Worm (Caenorhabditis elegans) whole organism, L4 larva: ENCODE results near the gene F42G2.7.

Experiments
- F37D6.2 ChIP-seq: sonication (generic microtip); optimal IDR thresholded peaks from 2 replicates; lab custom pipeline; 2016; ENCODE audit warnings: mild to moderate bottlenecking, missing genetic modification characterization, missing compliant biosample characterization
- dmd-8 ChIP-seq: fragments of 200-800 bp; sonication (Bioruptor generic); IDR thresholded peaks from 2 replicates; pipeline ENCODE4 v1.3.6; 2022; ENCODE audit warnings: missing genetic modification characterization, missing compliant biosample characterization
- mep-1 ChIP-seq: fragments of 150-350 bp; sonication (generic microtip); optimal IDR thresholded peaks from 3 replicates; lab custom pipeline; 2014; ENCODE audit warnings: missing biosample characterization, missing genetic modification characterization
- nhr-28 ChIP-seq: fragments of 150-350 bp; optimal IDR thresholded peaks from 2 replicates; lab custom pipeline; 2014; ENCODE audit warnings: missing biosample characterization, missing genetic modification characterization

DNA sequence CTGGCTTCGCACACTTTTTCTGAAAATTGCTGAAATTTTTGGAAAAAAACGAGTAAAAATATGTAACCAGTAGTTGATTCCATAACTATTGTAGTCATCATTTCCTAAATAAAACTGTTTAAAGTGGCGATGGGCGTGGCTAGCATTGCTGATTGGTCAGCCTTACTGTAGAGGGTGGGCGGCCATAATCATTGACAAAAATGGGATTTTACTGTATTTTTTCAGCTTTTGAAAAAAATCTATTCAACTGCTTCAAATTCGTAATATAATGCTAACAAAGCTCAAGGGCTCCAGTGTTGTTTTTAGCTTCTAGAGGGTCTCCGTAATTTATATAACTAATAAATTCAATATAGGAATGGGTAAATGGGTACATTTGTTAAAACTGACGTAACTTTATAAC, 37.8 kb upstream of the F42G2.7 start, which contains the start of gene F16G10.7:
- TF ChIP-seq nhr-28 (tag; lab: Kevin White, UChicago) (no peak), dmd-8 (GFP tag; lab: Robert Waterston, UW) (no peak), mep-1 (no peak), F37D6.2 (no peak)
